Fruit fly (Drosophila melanogaster) whole organism, pupa: ENCODE results near the gene spdo.

ENCODE experiments used
- CG10348 ChIP-seq: fragments of 200-800 bp; sonication (Bioruptor generic); IDR thresholded peaks from 2 replicates; pipeline ENCODE4 v1.3.6; 2022; ENCODE audit warnings: missing biosample characterization, missing genetic modification characterization
- CG12605 ChIP-seq: fragments of 200-800 bp; sonication (Bioruptor generic); IDR thresholded peaks from 2 replicates; pipeline ENCODE4 v1.3.6; 2022; ENCODE audit warnings: missing biosample characterization, missing genetic modification characterization
- CG14655 ChIP-seq: fragments of 200-800 bp; sonication (Bioruptor generic); optimal IDR thresholded peaks from 3 replicates; lab custom pipeline; 2017; ENCODE audit warnings: mild to moderate bottlenecking, missing biosample characterization, missing genetic modification reagents, missing genetic modification characterization
- CG17806 ChIP-seq: fragments of 200-800 bp; sonication (Bioruptor generic); optimal IDR thresholded peaks from 2 replicates; lab custom pipeline; 2018; ENCODE audit warnings: missing biosample characterization, mild to moderate bottlenecking, missing genetic modification characterization, moderate library complexity
- CG32121 ChIP-seq: fragments of 200-800 bp; sonication (Bioruptor generic); IDR thresholded peaks from 2 replicates; pipeline ENCODE4 v1.3.6; 2022; ENCODE audit warnings: missing biosample characterization, missing genetic modification characterization
- CG34367 ChIP-seq: fragments of 200-800 bp; sonication (Bioruptor generic); optimal IDR thresholded peaks from 2 replicates; lab custom pipeline; 2018; ENCODE audit warnings: missing biosample characterization, mild to moderate bottlenecking, missing genetic modification characterization
- CG4496 ChIP-seq: fragments of 200-800 bp; sonication (Bioruptor generic); IDR thresholded peaks from 3 replicates; pipeline ENCODE4 v1.3.6; 2022; ENCODE audit warnings: missing biosample characterization, missing genetic modification characterization
- CG8159 ChIP-seq: fragments of 200-800 bp; sonication (Bioruptor generic); optimal IDR thresholded peaks from 3 replicates; lab custom pipeline; 2018; ENCODE audit warnings: missing biosample characterization, mild to moderate bottlenecking, missing genetic modification characterization, moderate library complexity
- CG8301 ChIP-seq: fragments of 200-800 bp; sonication (Bioruptor generic); optimal IDR thresholded peaks from 2 replicates; lab custom pipeline; 2018; ENCODE audit warnings: missing biosample characterization, mild to moderate bottlenecking, missing genetic modification characterization
- D1 ChIP-seq: fragments of 200-800 bp; sonication (Bioruptor generic); optimal IDR thresholded peaks from 2 replicates; lab custom pipeline; 2018; ENCODE audit warnings: missing biosample characterization, mild to moderate bottlenecking, missing genetic modification characterization, moderate library complexity
- EcR ChIP-seq: fragments of 200-800 bp; sonication (Bioruptor generic); optimal IDR thresholded peaks from 3 replicates; lab custom pipeline; 2019; ENCODE audit warnings: missing biosample characterization, missing genetic modification characterization, mild to moderate bottlenecking, moderate library complexity, missing genetic modification reagents
- Ets98B ChIP-seq: fragments of 200-800 bp; sonication (Bioruptor generic); IDR thresholded peaks from 2 replicates; pipeline ENCODE4 v1.3.6; 2022; ENCODE audit warnings: missing biosample characterization, missing genetic modification characterization
- Pif1B ChIP-seq: fragments of 200-800 bp; sonication (Bioruptor generic); optimal IDR thresholded peaks from 3 replicates; lab custom pipeline; 2016; ENCODE audit warnings: missing biosample characterization, missing genetic modification characterization
- fd96Ca ChIP-seq: fragments of 200-800 bp; sonication (Bioruptor generic); IDR thresholded peaks from 3 replicates; pipeline ENCODE4 v1.3.6; 2022; ENCODE audit warnings: missing biosample characterization, missing genetic modification characterization

dm6 chr3R:30489797-30490196 lies 13.3 kb downstream of the spdo start, which contains the start of gene PH4alphaSG2:
- TF ChIP-seq CG32121 (no peak), CG4496 (GFP tag; lab: Robert Waterston, UW) (no peak), CG17806 (no peak), EcR (GFP tag; lab: Kevin White, UChicago) (no peak), fd96Ca (GFP tag; lab: Robert Waterston, UW) (no peak), CG12605 (GFP tag; lab: Robert Waterston, UW) (no peak), CG8159 (tag; lab: Kevin White, UChicago) (no peak), D1 (tag; lab: Kevin White, UChicago) (no peak), Ets98B (GFP tag; lab: Robert Waterston, UW) (no peak), CG34367 (tag; lab: Kevin White, UChicago) (no peak), CG14655 (no peak), CG8301 (tag; lab: Kevin White, UChicago) (no peak), Pif1B (GFP tag; lab: Kevin White, UChicago) (no peak), CG10348 (GFP tag; lab: Robert Waterston, UW) (no peak)
